Worm (Caenorhabditis elegans) whole organism, L4 larva: ENCODE measurements around the gene cisd-3.1.

ENCODE experiments used
- F10B5.3 ChIP-seq: sonication (generic microtip); optimal IDR thresholded peaks from 2 replicates; lab custom pipeline; 2016; ENCODE audit warnings: mild to moderate bottlenecking, missing genetic modification characterization, missing compliant biosample characterization
- F37D6.2 ChIP-seq: sonication (generic microtip); optimal IDR thresholded peaks from 2 replicates; lab custom pipeline; 2016; ENCODE audit warnings: mild to moderate bottlenecking, missing genetic modification characterization, missing compliant biosample characterization
- T20F7.1 ChIP-seq: fragments of 200-800 bp; sonication (Bioruptor generic); optimal IDR thresholded peaks from 2 replicates; lab custom pipeline; 2018; ENCODE audit warnings: mild to moderate bottlenecking, missing genetic modification characterization, missing compliant biosample characterization
- ZK337.2 ChIP-seq: fragments of 200-800 bp; sonication (Bioruptor generic); IDR thresholded peaks from 2 replicates; pipeline ENCODE4 v1.3.6; 2022; ENCODE audit warnings: missing genetic modification reagents, missing genetic modification characterization, missing compliant biosample characterization
- aha-1 ChIP-seq: fragments of 150-350 bp; peaks from one replicate; lab custom pipeline; 2014; ENCODE audit warnings: missing biosample characterization, missing genetic modification characterization
- aly-2 ChIP-seq: sonication (generic microtip); optimal IDR thresholded peaks from 2 replicates; lab custom pipeline; 2018; ENCODE audit warnings: missing biosample characterization, missing genetic modification characterization
- arid-1 ChIP-seq: fragments of 200-800 bp; sonication (Bioruptor generic); conservative IDR thresholded peaks from 2 replicates; pipeline ENCODE4 v1.3.6; 2022; ENCODE audit warnings: missing genetic modification reagents, missing genetic modification characterization, missing compliant biosample characterization
- ceh-20 ChIP-seq: fragments of 200-800 bp; sonication (Bioruptor generic); IDR thresholded peaks from 2 replicates; pipeline ENCODE4 v1.3.6; 2022; ENCODE audit warnings: missing genetic modification reagents, missing genetic modification characterization, missing compliant biosample characterization
- ceh-28 ChIP-seq: fragments of 150-350 bp; optimal IDR thresholded peaks from 2 replicates; lab custom pipeline; 2014; ENCODE audit warnings: missing biosample characterization, missing genetic modification reagents, missing genetic modification characterization
- ceh-32 ChIP-seq: sonication (generic microtip); optimal IDR thresholded peaks from 2 replicates; lab custom pipeline; 2016; ENCODE audit warnings: mild to moderate bottlenecking, missing genetic modification characterization, missing compliant biosample characterization; ENCODE audit not compliant: poor library complexity
- ceh-44 ChIP-seq: fragments of 200-800 bp; sonication (Bioruptor generic); IDR thresholded peaks from 2 replicates; pipeline ENCODE4 v1.3.6; 2022; ENCODE audit warnings: missing genetic modification reagents, missing genetic modification characterization, missing compliant biosample characterization
- ctbp-1 ChIP-seq: fragments of 200-800 bp; sonication (Bioruptor generic); IDR thresholded peaks from 2 replicates; pipeline ENCODE4 v1.3.6; 2022; ENCODE audit warnings: missing genetic modification reagents, missing genetic modification characterization, missing compliant biosample characterization
- daf-16 ChIP-seq, 3 experiments: sonication (generic microtip); optimal IDR thresholded peaks; 2 replicates each; lab custom pipeline; 2016 to 2017; ENCODE audit warnings: missing genetic modification characterization in 3 of 3, missing genetic modification reagents in 3 of 3, mild to moderate bottlenecking in 2 of 3, missing compliant biosample characterization in 2 of 3, missing biosample characterization in 1 of 3, moderate library complexity in 1 of 3
- daf-19 ChIP-seq: fragments of 200-800 bp; sonication (Bioruptor generic); conservative IDR thresholded peaks from 2 replicates; pipeline ENCODE4 v1.3.6; 2022; ENCODE audit warnings: missing genetic modification characterization, missing compliant biosample characterization
- dmd-6 ChIP-seq: fragments of 200-800 bp; sonication (Bioruptor generic); IDR thresholded peaks from 2 replicates; pipeline ENCODE4 v1.3.6; 2022; ENCODE audit warnings: missing genetic modification reagents, missing genetic modification characterization, missing compliant biosample characterization
- dpl-1 ChIP-seq: fragments of 150-350 bp; optimal IDR thresholded peaks from 2 replicates; lab custom pipeline; 2014; ENCODE audit warnings: missing biosample characterization, missing genetic modification reagents, missing genetic modification characterization
- dve-1 ChIP-seq: sonication (generic microtip); optimal IDR thresholded peaks from 2 replicates; lab custom pipeline; 2017; ENCODE audit warnings: antibody characterized with exemption, mild to moderate bottlenecking, missing genetic modification characterization, missing compliant biosample characterization; ENCODE audit not compliant: insufficient read depth
- egl-43 ChIP-seq: fragments of 200-800 bp; sonication (Bioruptor generic); IDR thresholded peaks from 2 replicates; pipeline ENCODE4 v1.3.6; 2022; ENCODE audit warnings: missing genetic modification reagents, missing genetic modification characterization, missing compliant biosample characterization
- fkh-10 ChIP-seq: fragments of 150-350 bp; optimal IDR thresholded peaks from 2 replicates; lab custom pipeline; 2014; ENCODE audit warnings: missing biosample characterization, missing genetic modification reagents, missing genetic modification characterization
- hif-1 ChIP-seq, 2 experiments: sonication (generic microtip); optimal IDR thresholded peaks; 2 replicates each; lab custom pipeline; 2016 to 2017; ENCODE audit warnings: missing compliant biosample characterization in 2 of 2, missing genetic modification characterization in 2 of 2, missing genetic modification reagents in 2 of 2, missing genotype in 2 of 2, mild to moderate bottlenecking in 1 of 2
- hlh-11 ChIP-seq: fragments of 200-800 bp; sonication (Bioruptor generic); optimal IDR thresholded peaks from 2 replicates; lab custom pipeline; 2018; ENCODE audit warnings: mild to moderate bottlenecking, missing genetic modification characterization, missing compliant biosample characterization
- hlh-30 ChIP-seq: sonication (generic microtip); optimal IDR thresholded peaks from 2 replicates; lab custom pipeline; 2017; ENCODE audit warnings: antibody characterized with exemption, mild to moderate bottlenecking, missing genetic modification characterization, missing compliant biosample characterization; ENCODE audit not compliant: insufficient read depth
- hmg-1.1 ChIP-seq: fragments of 200-800 bp; sonication (Bioruptor generic); IDR thresholded peaks from 2 replicates; pipeline ENCODE4 v1.3.6; 2022; ENCODE audit warnings: missing genetic modification reagents, missing genetic modification characterization, missing compliant biosample characterization
- lin-1 ChIP-seq: fragments of 200-800 bp; sonication (Bioruptor generic); IDR thresholded peaks from 2 replicates; pipeline ENCODE4 v1.3.6; 2022; ENCODE audit warnings: missing genetic modification reagents, missing genetic modification characterization, missing compliant biosample characterization
- lin-13 ChIP-seq: fragments of 150-350 bp; optimal IDR thresholded peaks from 2 replicates; lab custom pipeline; 2014; ENCODE audit warnings: missing biosample characterization, missing genetic modification reagents, missing genetic modification characterization
- lin-38 ChIP-seq: fragments of 200-800 bp; sonication (Bioruptor generic); IDR thresholded peaks from 2 replicates; pipeline ENCODE4 v1.3.6; 2022; ENCODE audit warnings: missing genetic modification reagents, missing genetic modification characterization, missing compliant biosample characterization
- lir-3 ChIP-seq: sonication (generic microtip); optimal IDR thresholded peaks from 2 replicates; lab custom pipeline; 2016; ENCODE audit warnings: mild to moderate bottlenecking, missing genetic modification characterization, missing compliant biosample characterization
- lsy-2 ChIP-seq, 2 experiments: fragments of 150-350 bp in 1 of 2; sonication (generic microtip) in 1 of 2; optimal IDR thresholded peaks; 2 replicates each; lab custom pipeline; 2014 to 2017; ENCODE audit warnings: missing biosample characterization in 2 of 2, missing genetic modification characterization in 2 of 2
- mes-2 ChIP-seq: sonication (generic microtip); optimal IDR thresholded peaks from 2 replicates; lab custom pipeline; 2016; ENCODE audit warnings: missing genotype, mild to moderate bottlenecking, missing genetic modification characterization, missing compliant biosample characterization; ENCODE audit not compliant: poor library complexity, severe bottlenecking
- nhr-25 ChIP-seq: sonication (generic microtip); optimal IDR thresholded peaks from 2 replicates; lab custom pipeline; 2017; ENCODE audit warnings: missing genetic modification characterization, mild to moderate bottlenecking, missing compliant biosample characterization, antibody characterized with exemption, moderate library complexity, borderline replicate concordance; ENCODE audit not compliant: insufficient read depth
- nhr-28 ChIP-seq: fragments of 150-350 bp; optimal IDR thresholded peaks from 2 replicates; lab custom pipeline; 2014; ENCODE audit warnings: missing biosample characterization, missing genetic modification characterization
- nhr-41 ChIP-seq: fragments of 200-800 bp; sonication (Bioruptor generic); IDR thresholded peaks from 2 replicates; pipeline ENCODE4 v1.3.6; 2022; ENCODE audit warnings: missing genetic modification reagents, missing genetic modification characterization, missing compliant biosample characterization
- nhr-6 ChIP-seq: fragments of 150-350 bp; optimal IDR thresholded peaks from 2 replicates; lab custom pipeline; 2014; ENCODE audit warnings: missing biosample characterization, missing genetic modification characterization
- nhr-76 ChIP-seq: fragments of 150-350 bp; optimal IDR thresholded peaks from 2 replicates; lab custom pipeline; 2014; ENCODE audit warnings: missing biosample characterization, missing genetic modification characterization
- pha-4 ChIP-seq, 2 experiments: fragments of 150-350 bp in 1 of 2; fragments of 200-800 bp in 1 of 2; sonication (Bioruptor generic) in 1 of 2; IDR thresholded peaks in 1 of 2; optimal IDR thresholded peaks in 1 of 2; 2 replicates each; pipeline versions ENCODE4 v1.3.6 to Lab custom; 2014 to 2022; ENCODE audit warnings: missing genetic modification characterization in 2 of 2, missing genetic modification reagents in 2 of 2, missing biosample characterization in 1 of 2, missing compliant biosample characterization in 1 of 2
- pqm-1 ChIP-seq: sonication (generic microtip); optimal IDR thresholded peaks from 2 replicates; lab custom pipeline; 2017; ENCODE audit warnings: missing biosample characterization, missing genetic modification characterization
- rbr-2 ChIP-seq: sonication (generic microtip); optimal IDR thresholded peaks from 2 replicates; lab custom pipeline; 2016; ENCODE audit warnings: missing genotype, missing genetic modification characterization, missing compliant biosample characterization
- saeg-2 ChIP-seq: fragments of 200-800 bp; sonication (Bioruptor generic); IDR thresholded peaks from 2 replicates; pipeline ENCODE4 v1.3.6; 2022; ENCODE audit warnings: missing genetic modification reagents, missing genetic modification characterization, missing compliant biosample characterization
- sdz-12 ChIP-seq: fragments of 200-800 bp; sonication (Bioruptor generic); optimal IDR thresholded peaks from 2 replicates; lab custom pipeline; 2018; ENCODE audit warnings: mild to moderate bottlenecking, missing genetic modification characterization, missing compliant biosample characterization
- set-16 ChIP-seq: fragments of 200-800 bp; sonication (Bioruptor generic); IDR thresholded peaks from 2 replicates; pipeline ENCODE4 v1.3.6; 2022; ENCODE audit warnings: missing genetic modification reagents, missing genetic modification characterization, missing compliant biosample characterization
- spr-1 ChIP-seq: sonication (generic microtip); optimal IDR thresholded peaks from 2 replicates; lab custom pipeline; 2016; ENCODE audit warnings: mild to moderate bottlenecking, missing genetic modification characterization, missing compliant biosample characterization
- spr-3 ChIP-seq: fragments of 200-800 bp; sonication (Bioruptor generic); optimal IDR thresholded peaks from 2 replicates; lab custom pipeline; 2018; ENCODE audit warnings: mild to moderate bottlenecking, missing genetic modification characterization, missing compliant biosample characterization
- tra-1 ChIP-seq: fragments of 200-800 bp; sonication (Bioruptor generic); IDR thresholded peaks from 2 replicates; pipeline ENCODE4 v1.3.6; 2022; ENCODE audit warnings: missing genetic modification reagents, missing genetic modification characterization, missing compliant biosample characterization
- unc-62 ChIP-seq, 3 experiments: fragments of 150-350 bp in 1 of 3; sonication (generic microtip); optimal IDR thresholded peaks in 2 of 3; peaks in 1 of 3; 1 replicate in 1 of 3; 2 replicates in 2 of 3; lab custom pipeline; 2014 to 2017; ENCODE audit warnings: missing biosample characterization in 3 of 3, missing genetic modification characterization in 3 of 3, missing genetic modification reagents in 3 of 3, missing genotype in 1 of 3
- vab-7 ChIP-seq: fragments of 200-800 bp; sonication (Bioruptor generic); IDR thresholded peaks from 2 replicates; pipeline ENCODE4 v1.3.6; 2022; ENCODE audit warnings: missing genetic modification reagents, missing genetic modification characterization, missing compliant biosample characterization

Gene cisd-3.1

ce11 chrIII:4548739-4549138, 6.1 kb downstream of the cisd-3.1 start, which contains the start of gene M88.4:
Gene M88.4 (plus strand): TSS chrIII:4549039.
- no peak for TF ChIP-seq rbr-2
- no peak for TF ChIP-seq arid-1
- peak in 1 of 2 experiments; percentile 2 for TF ChIP-seq unc-62 (GFP tag; optimal IDR thresholded peaks at IDR 0.05 in 1 of 2; lab: Kevin White, UChicago)
- no peak for TF ChIP-seq unc-62 (tag; optimal IDR thresholded peaks at IDR 0.05; lab: Kevin White, UChicago)
- no peak for TF ChIP-seq saeg-2 (GFP tag; lab: Robert Waterston, UW)
- TF ChIP-seq aly-2 (tag; lab: Kevin White, UChicago), result no peak
- no peak for TF ChIP-seq spr-3 (GFP tag; lab: Kevin White, UChicago)
- TF ChIP-seq tra-1 (GFP tag; lab: Robert Waterston, UW), result no peak
- TF ChIP-seq mes-2 (tag; lab: Kevin White, UChicago), result no peak

ce11 chrIII:4551963-4552362, 9.3 kb downstream of the cisd-3.1 start:
- TF ChIP-seq spr-1 (tag; lab: Kevin White, UChicago), result peak; percentile 22
- TF ChIP-seq ceh-32 (tag; lab: Kevin White, UChicago), result no peak
- TF ChIP-seq ctbp-1 (GFP tag; lab: Robert Waterston, UW), result peak; percentile 65; the same call in 1 of the 2 replicates
- no peak for TF ChIP-seq lir-3 (tag; lab: Kevin White, UChicago)
- peak; percentile 46 for TF ChIP-seq dpl-1
- TF ChIP-seq F37D6.2 (tag; lab: Kevin White, UChicago), result peak; percentile 39
- peak; percentile 31 for TF ChIP-seq fkh-10 (GFP tag; lab: Kevin White, UChicago)
- peak; percentile 87; the same call in 1 of the 2 replicates for TF ChIP-seq nhr-41
- TF ChIP-seq nhr-76 (tag; lab: Kevin White, UChicago), result no peak
- peak; percentile 49 to 78 for TF ChIP-seq lsy-2 (tag; optimal IDR thresholded peaks at IDR 0.05; lab: Kevin White, UChicago)
- peak; percentile 91 for TF ChIP-seq nhr-28 (tag; lab: Kevin White, UChicago)
- TF ChIP-seq daf-16 (GFP tag; optimal IDR thresholded peaks at IDR 0.05; lab: Kevin White, UChicago), result peak in 1 of 2 experiments; percentile 61
- TF ChIP-seq daf-16 (tag; optimal IDR thresholded peaks at IDR 0.05; lab: Kevin White, UChicago), result peak; percentile 82
- TF ChIP-seq dmd-6, result peak; percentile 89
- no peak for TF ChIP-seq ceh-20
- TF ChIP-seq vab-7, result 0 out of 2 replicates have a peak, but pooled peaks have one; percentile 31
- TF ChIP-seq aha-1 (tag; lab: Kevin White, UChicago), result peak; percentile 97
- peak; percentile 64 for TF ChIP-seq nhr-25 (tag; lab: Kevin White, UChicago)
- peak; percentile 74 for TF ChIP-seq set-16 (GFP tag; lab: Robert Waterston, UW)
- peak in 1 of 2 experiments; percentile 36 for TF ChIP-seq unc-62 (GFP tag; optimal IDR thresholded peaks at IDR 0.05 in 1 of 2; lab: Kevin White, UChicago)
- no peak for TF ChIP-seq unc-62 (tag; optimal IDR thresholded peaks at IDR 0.05; lab: Kevin White, UChicago)
- TF ChIP-seq pha-4 (GFP tag; IDR thresholded peaks at IDR 0.05; lab: Robert Waterston, UW), result peak; percentile 58
- TF ChIP-seq pha-4 (tag; optimal IDR thresholded peaks at IDR 0.05; lab: Kevin White, UChicago), result no peak
- 0 out of 2 replicates have a peak, but pooled peaks have one; percentile 17 for TF ChIP-seq ceh-44 (GFP tag; lab: Robert Waterston, UW)
- TF ChIP-seq lin-38 (GFP tag; lab: Robert Waterston, UW), result peak; percentile 51
- TF ChIP-seq ceh-28 (tag; lab: Kevin White, UChicago), result peak; percentile 38
- peak; percentile 71 for TF ChIP-seq pqm-1 (tag; lab: Kevin White, UChicago)
- no peak for TF ChIP-seq ZK337.2 (GFP tag; lab: Robert Waterston, UW)
- TF ChIP-seq hlh-11 (tag; lab: Kevin White, UChicago), result peak; percentile 95
- TF ChIP-seq nhr-6 (tag; lab: Kevin White, UChicago), result peak; percentile 42
- no peak for TF ChIP-seq daf-19
- TF ChIP-seq sdz-12 (GFP tag; lab: Kevin White, UChicago), result no peak
- no peak for TF ChIP-seq F10B5.3 (tag; lab: Kevin White, UChicago)
- TF ChIP-seq dve-1 (tag; lab: Kevin White, UChicago), result peak; percentile 86
- peak; percentile 35 for TF ChIP-seq T20F7.1
- peak; percentile 22; the same call in 1 of the 2 replicates for TF ChIP-seq egl-43 (GFP tag; lab: Robert Waterston, UW)
- TF ChIP-seq hlh-30 (tag; lab: Kevin White, UChicago), result peak; percentile 93
- TF ChIP-seq lin-13 (GFP tag; lab: Kevin White, UChicago), result peak; percentile 74
- TF ChIP-seq hmg-1.1 (GFP tag; lab: Robert Waterston, UW), result peak; percentile 78
- peak in 1 of 2 experiments; percentile 66 for TF ChIP-seq hif-1 (tag; optimal IDR thresholded peaks at IDR 0.05; lab: Kevin White, UChicago)
- TF ChIP-seq lin-1, result peak; percentile 30; the same call in 1 of the 2 replicates
- TF ChIP-seq tra-1 (GFP tag; lab: Robert Waterston, UW), result 0 out of 2 replicates have a peak, but pooled peaks have one; percentile 34
